Worm (Caenorhabditis elegans) whole organism, midembryonic: ENCODE results near the gene pqn-96.

ENCODE experiments used
- T22C8.4 ChIP-seq: fragments of 200-800 bp; sonication (Bioruptor generic); IDR thresholded peaks from 2 replicates; pipeline ENCODE4 v1.3.6; 2022; ENCODE audit warnings: missing genetic modification characterization, missing compliant biosample characterization
- cog-1 ChIP-seq: sonication (generic microtip); optimal IDR thresholded peaks from 2 replicates; lab custom pipeline; 2016; ENCODE audit warnings: missing genetic modification characterization, missing compliant biosample characterization
- flt-1 ChIP-seq: fragments of 200-800 bp; sonication (Bioruptor generic); IDR thresholded peaks from 2 replicates; pipeline ENCODE4 v1.3.6; 2022; ENCODE audit warnings: missing genetic modification characterization, missing compliant biosample characterization
- klf-2 ChIP-seq: fragments of 200-800 bp; sonication (Bioruptor generic); conservative IDR thresholded peaks from 2 replicates; pipeline ENCODE4 v1.3.6; 2022; ENCODE audit warnings: missing genetic modification reagents, missing genetic modification characterization, missing compliant biosample characterization
- med-1 ChIP-seq: sonication (generic microtip); optimal IDR thresholded peaks from 2 replicates; lab custom pipeline; 2017; ENCODE audit warnings: missing genetic modification characterization, mild to moderate bottlenecking, missing compliant biosample characterization, antibody characterized with exemption, missing genetic modification reagents; ENCODE audit not compliant: insufficient read depth
- ref-1 ChIP-seq: fragments of 200-800 bp; sonication (Bioruptor generic); conservative IDR thresholded peaks from 2 replicates; pipeline ENCODE4 v1.3.6; 2022; ENCODE audit warnings: missing genetic modification reagents, missing genetic modification characterization, missing compliant biosample characterization
- tab-1 ChIP-seq: fragments of 200-800 bp; sonication (Bioruptor generic); IDR thresholded peaks from 2 replicates; pipeline ENCODE4 v1.3.6; 2022; ENCODE audit warnings: missing genetic modification characterization, missing compliant biosample characterization
- ztf-23 ChIP-seq: fragments of 200-800 bp; sonication (Bioruptor generic); IDR thresholded peaks from 2 replicates; pipeline ENCODE4 v1.3.6; 2022; ENCODE audit warnings: missing genetic modification reagents, missing genetic modification characterization, missing compliant biosample characterization
- ztf-29 ChIP-seq: fragments of 200-800 bp; sonication (Bioruptor generic); IDR thresholded peaks from 2 replicates; pipeline ENCODE4 v1.3.6; 2022; ENCODE audit warnings: missing genetic modification reagents, missing genetic modification characterization, missing compliant biosample characterization

- TF ChIP-seq med-1 (GFP tag; lab: Kevin White, UChicago) = no peak
- no peak for TF ChIP-seq cog-1 (tag; lab: Kevin White, UChicago)
- TF ChIP-seq klf-2 (GFP tag; lab: Robert Waterston, UW) = no peak
- no peak for TF ChIP-seq flt-1 (GFP tag; lab: Robert Waterston, UW)
- no peak for TF ChIP-seq ztf-23
- no peak for TF ChIP-seq ztf-29 (GFP tag; lab: Robert Waterston, UW)
- TF ChIP-seq T22C8.4 (GFP tag; lab: Robert Waterston, UW) = no peak
- no peak for TF ChIP-seq tab-1 (GFP tag; lab: Robert Waterston, UW)
- TF ChIP-seq ref-1 = no peak
These were observed 12.9 kb downstream of the pqn-96 start, which contains the start of gene cec-1 for ce11 chrIII:8426271-8426670.
